Fruit fly (Drosophila melanogaster) whole organism, embryonic: ENCODE measurements around the gene CG12239.

Experiments
- Atf-2 ChIP-seq: fragments of 200-800 bp; sonication (Bioruptor generic); optimal IDR thresholded peaks from 2 replicates; lab custom pipeline; 2016; ENCODE audit warnings: missing biosample characterization, missing genetic modification characterization
- Bteb2 ChIP-seq: fragments of 200-800 bp; sonication (Bioruptor generic); optimal IDR thresholded peaks from 2 replicates; lab custom pipeline; 2016; ENCODE audit warnings: missing biosample characterization, missing genetic modification characterization
- CG10321 ChIP-seq: fragments of 200-800 bp; sonication (Bioruptor generic); IDR thresholded peaks from 2 replicates; pipeline ENCODE4 v1.3.6; 2022; ENCODE audit warnings: missing biosample characterization, missing genetic modification characterization
- CG11093 ChIP-seq: fragments of 200-800 bp; sonication (Bioruptor generic); IDR thresholded peaks from 3 replicates; pipeline ENCODE4 v1.3.6; 2022; ENCODE audit warnings: missing biosample characterization, missing genetic modification characterization
- CG13287 ChIP-seq: fragments of 200-800 bp; sonication (Bioruptor generic); IDR thresholded peaks from 2 replicates; pipeline ENCODE4 v1.3.6; 2022; ENCODE audit warnings: missing biosample characterization, missing genetic modification characterization; ENCODE audit not compliant: partially characterized antibody
- CG13775 ChIP-seq: fragments of 200-800 bp; sonication (Bioruptor generic); optimal IDR thresholded peaks from 3 replicates; lab custom pipeline; 2017; ENCODE audit warnings: missing biosample characterization, mild to moderate bottlenecking, missing genetic modification characterization
- CG16863 ChIP-seq: fragments of 200-800 bp; sonication (Bioruptor generic); optimal IDR thresholded peaks from 3 replicates; lab custom pipeline; 2016; ENCODE audit warnings: missing biosample characterization, missing genetic modification characterization
- CG17328 ChIP-seq: fragments of 200-800 bp; sonication (Bioruptor generic); IDR thresholded peaks from 2 replicates; pipeline ENCODE4 v1.3.6; 2022; ENCODE audit warnings: missing biosample characterization, missing genetic modification characterization
- CG18011 ChIP-seq: fragments of 200-800 bp; sonication (Bioruptor generic); optimal IDR thresholded peaks from 2 replicates; lab custom pipeline; 2017; ENCODE audit warnings: missing biosample characterization, missing genetic modification characterization, mild to moderate bottlenecking, moderate library complexity, missing genotype
- CG30431 ChIP-seq: fragments of 200-800 bp; sonication (Bioruptor generic); optimal IDR thresholded peaks from 2 replicates; lab custom pipeline; 2017; ENCODE audit warnings: missing biosample characterization, missing genetic modification characterization
- CG31365 ChIP-seq: fragments of 200-800 bp; sonication (Bioruptor generic); optimal IDR thresholded peaks from 2 replicates; lab custom pipeline; 2018; ENCODE audit warnings: missing biosample characterization, mild to moderate bottlenecking, missing genetic modification characterization
- CG34376 ChIP-seq: fragments of 200-800 bp; sonication (Bioruptor generic); optimal IDR thresholded peaks from 2 replicates; lab custom pipeline; 2018; ENCODE audit warnings: missing biosample characterization, mild to moderate bottlenecking, missing genetic modification characterization
- CG8281 ChIP-seq: fragments of 200-800 bp; sonication (Bioruptor generic); optimal IDR thresholded peaks from 2 replicates; lab custom pipeline; 2018; ENCODE audit warnings: missing biosample characterization, mild to moderate bottlenecking, missing genetic modification characterization, moderate library complexity
- CG8359 ChIP-seq: fragments of 200-800 bp; sonication (Bioruptor generic); optimal IDR thresholded peaks from 2 replicates; lab custom pipeline; 2017; ENCODE audit warnings: missing biosample characterization, mild to moderate bottlenecking, missing genetic modification characterization, borderline replicate concordance
- CG8944 ChIP-seq: fragments of 200-800 bp; sonication (Bioruptor generic); optimal IDR thresholded peaks from 3 replicates; lab custom pipeline; 2016; ENCODE audit warnings: missing biosample characterization, missing genetic modification characterization
- CG9215 ChIP-seq: fragments of 200-800 bp; sonication (Bioruptor generic); IDR thresholded peaks from 2 replicates; pipeline ENCODE4 v1.3.6; 2022; ENCODE audit warnings: missing biosample characterization, missing genetic modification characterization
- CG9797 ChIP-seq: fragments of 200-800 bp; sonication (Bioruptor generic); optimal IDR thresholded peaks from 3 replicates; lab custom pipeline; 2018; ENCODE audit warnings: missing biosample characterization, mild to moderate bottlenecking, missing genetic modification characterization
- D ChIP-seq, 2 experiments: fragments of 200-800 bp in 1 of 2; fragments of >200 bp in 1 of 2; sonication (Bioruptor generic) in 1 of 2; optimal IDR thresholded peaks; 2 replicates in 1 of 2; 3 replicates in 1 of 2; lab custom pipeline; 2017; ENCODE audit warnings: mild to moderate bottlenecking in 1 of 2, missing biosample characterization in 1 of 2, missing genetic modification characterization in 1 of 2, missing genetic modification reagents in 1 of 2
- D19B ChIP-seq: fragments of 200-800 bp; sonication (Bioruptor generic); optimal IDR thresholded peaks from 2 replicates; lab custom pipeline; 2017; ENCODE audit warnings: missing biosample characterization, mild to moderate bottlenecking, missing genetic modification characterization
- Dek ChIP-seq: fragments of 200-800 bp; sonication (Bioruptor generic); optimal IDR thresholded peaks from 3 replicates; lab custom pipeline; 2019; ENCODE audit warnings: missing biosample characterization, mild to moderate bottlenecking, missing genetic modification characterization, moderate library complexity
- Doc2 ChIP-seq: fragments of 200-800 bp; sonication (Bioruptor generic); IDR thresholded peaks from 2 replicates; pipeline ENCODE4 v1.3.6; 2022; ENCODE audit warnings: missing biosample characterization, missing genetic modification characterization
- Dref ChIP-seq: fragments of 200-800 bp; sonication (Bioruptor generic); IDR thresholded peaks from 2 replicates; pipeline ENCODE4 v1.3.6; 2022; ENCODE audit warnings: missing biosample characterization, missing genetic modification characterization
- E2f2 ChIP-seq: fragments of 200-800 bp; sonication (Bioruptor generic); IDR thresholded peaks from 2 replicates; pipeline ENCODE4 v1.3.6; 2022; ENCODE audit warnings: missing biosample characterization, missing genetic modification characterization
- Elba2 ChIP-seq: fragments of 200-800 bp; sonication (Bioruptor generic); optimal IDR thresholded peaks from 3 replicates; lab custom pipeline; 2016; ENCODE audit warnings: missing biosample characterization, missing genetic modification characterization
- Fer1 ChIP-seq: fragments of 200-800 bp; sonication (Bioruptor generic); optimal IDR thresholded peaks from 2 replicates; lab custom pipeline; 2017; ENCODE audit warnings: missing biosample characterization, mild to moderate bottlenecking, missing genetic modification characterization
- NFAT ChIP-seq: fragments of 200-800 bp; sonication (Bioruptor generic); IDR thresholded peaks from 2 replicates; pipeline ENCODE4 v1.3.6; 2022; ENCODE audit warnings: missing biosample characterization, missing genetic modification characterization
- Trl ChIP-seq, 3 experiments: fragments of >200 bp in 2 of 3; fragments of 200-800 bp in 1 of 3; sonication (Bioruptor generic) in 1 of 3; optimal IDR thresholded peaks; 2 replicates in 1 of 3; 3 replicates in 2 of 3; lab custom pipeline; 2016 to 2017; ENCODE audit warnings: missing biosample characterization in 1 of 3, missing genetic modification characterization in 1 of 3
- bab2 ChIP-seq: fragments of 200-800 bp; sonication (Bioruptor generic); optimal IDR thresholded peaks from 2 replicates; lab custom pipeline; 2016; ENCODE audit warnings: missing biosample characterization, missing genetic modification characterization
- bowl ChIP-seq: fragments of 200-800 bp; sonication (Bioruptor generic); IDR thresholded peaks from 2 replicates; pipeline ENCODE4 v1.3.6; 2022; ENCODE audit warnings: missing biosample characterization, missing genetic modification characterization
- bsh ChIP-seq, 2 experiments: fragments of 200-800 bp; sonication (Bioruptor generic); optimal IDR thresholded peaks; 2 replicates each; lab custom pipeline; 2017 to 2018; ENCODE audit warnings: mild to moderate bottlenecking in 2 of 2, missing biosample characterization in 2 of 2, missing genetic modification characterization in 2 of 2, moderate library complexity in 1 of 2
- chif ChIP-seq, 2 experiments: fragments of 200-800 bp; sonication (Bioruptor generic); optimal IDR thresholded peaks; 3 replicates each; lab custom pipeline; 2016; ENCODE audit warnings: missing biosample characterization in 2 of 2, missing genetic modification characterization in 2 of 2
- danr ChIP-seq: fragments of 200-800 bp; sonication (Bioruptor generic); IDR thresholded peaks from 2 replicates; pipeline ENCODE4 v1.3.6; 2022; ENCODE audit warnings: missing biosample characterization, missing genetic modification characterization
- inv ChIP-seq: fragments of 200-800 bp; sonication (Bioruptor generic); IDR thresholded peaks from 2 replicates; pipeline ENCODE4 v1.3.6; 2022; ENCODE audit warnings: missing biosample characterization, missing genetic modification characterization; ENCODE audit not compliant: partially characterized antibody
- maf-S ChIP-seq: fragments of 200-800 bp; sonication (Bioruptor generic); optimal IDR thresholded peaks from 2 replicates; lab custom pipeline; 2016; ENCODE audit warnings: missing biosample characterization, missing genetic modification characterization
- pho ChIP-seq: fragments of 200-800 bp; sonication (Bioruptor generic); optimal IDR thresholded peaks from 2 replicates; lab custom pipeline; 2016; ENCODE audit warnings: missing biosample characterization, missing genetic modification characterization
- psq ChIP-seq: fragments of 200-800 bp; sonication (Bioruptor generic); optimal IDR thresholded peaks from 2 replicates; lab custom pipeline; 2017; ENCODE audit warnings: missing biosample characterization, missing genetic modification characterization
- pum ChIP-seq: fragments of 200-800 bp; sonication (Bioruptor generic); optimal IDR thresholded peaks from 2 replicates; lab custom pipeline; 2016; ENCODE audit warnings: missing biosample characterization, missing genetic modification characterization
- salm ChIP-seq: fragments of 200-800 bp; sonication (Bioruptor generic); optimal IDR thresholded peaks from 2 replicates; lab custom pipeline; 2018; ENCODE audit warnings: missing biosample characterization, mild to moderate bottlenecking, missing genetic modification characterization
- scrt ChIP-seq: fragments of 200-800 bp; sonication (Bioruptor generic); optimal IDR thresholded peaks from 2 replicates; lab custom pipeline; 2018; ENCODE audit warnings: missing biosample characterization, mild to moderate bottlenecking, missing genetic modification characterization, moderate library complexity
- sima ChIP-seq: fragments of 200-800 bp; sonication (Bioruptor generic); optimal IDR thresholded peaks from 2 replicates; lab custom pipeline; 2016; ENCODE audit warnings: missing biosample characterization, missing genetic modification characterization
- sisA ChIP-seq: fragments of 200-800 bp; sonication (Bioruptor generic); IDR thresholded peaks from 2 replicates; pipeline ENCODE4 v1.3.6; 2022; ENCODE audit warnings: missing biosample characterization, missing genetic modification characterization
- slou ChIP-seq: fragments of 200-800 bp; sonication (Bioruptor generic); optimal IDR thresholded peaks from 3 replicates; lab custom pipeline; 2016; ENCODE audit warnings: missing biosample characterization, missing genetic modification characterization
- sna ChIP-seq: fragments of 200-800 bp; sonication (Bioruptor generic); IDR thresholded peaks from 2 replicates; pipeline ENCODE4 v1.3.6; 2022; ENCODE audit warnings: missing biosample characterization, missing genetic modification characterization; ENCODE audit not compliant: partially characterized antibody
- tgo ChIP-seq: fragments of 200-800 bp; sonication (Bioruptor generic); IDR thresholded peaks from 3 replicates; pipeline ENCODE4 v1.3.6; 2022; ENCODE audit warnings: missing biosample characterization, missing genetic modification characterization
- twi ChIP-seq: fragments of 200-800 bp; optimal IDR thresholded peaks from 2 replicates; lab custom pipeline; 2019; ENCODE audit warnings: missing biosample characterization, mild to moderate bottlenecking, missing genetic modification characterization, moderate library complexity
- wdn ChIP-seq: fragments of 200-800 bp; sonication (Bioruptor generic); IDR thresholded peaks from 2 replicates; pipeline ENCODE4 v1.3.6; 2022; ENCODE audit warnings: missing biosample characterization, missing genetic modification characterization
- wek ChIP-seq: fragments of 200-800 bp; sonication (Bioruptor generic); optimal IDR thresholded peaks from 3 replicates; lab custom pipeline; 2018; ENCODE audit warnings: missing biosample characterization, mild to moderate bottlenecking, missing genetic modification characterization, moderate library complexity

Gene CG12239

dm6 chrX:5745840-5746815 lies 45.8 kb upstream of the CG12239 start (continued):
- TF ChIP-seq Doc2 (no peak), wek (GFP tag; lab: Kevin White, UChicago) (peak; percentile 40), CG9797 (GFP tag; lab: Kevin White, UChicago) (no peak), CG11093 (GFP tag; lab: Robert Waterston, UW) (peak; percentile 67; the same call in 2 of the 3 replicates), CG10321 (GFP tag; lab: Robert Waterston, UW) (peak; percentile 56; the same call in 1 of the 2 replicates), Fer1 (GFP tag; lab: Kevin White, UChicago) (peak; percentile 75), CG8944 (GFP tag; lab: Kevin White, UChicago) (peak; percentile 53), CG9215 (GFP tag; lab: Robert Waterston, UW) (peak; percentile 70), wdn (GFP tag; lab: Robert Waterston, UW) (peak; percentile 70), twi (tag; lab: Kevin White, UChicago) (peak; percentile 37), CG8281 (peak; percentile 25), pum (GFP tag; lab: Kevin White, UChicago) (peak; percentile 48), CG17328 (GFP tag; lab: Robert Waterston, UW) (peak; percentile 84), Dref (GFP tag; lab: Robert Waterston, UW) (peak; percentile 75), tgo (GFP tag; lab: Robert Waterston, UW) (peak; percentile 80), inv (no peak), CG16863 (GFP tag; lab: Kevin White, UChicago) (peak; percentile 22), psq (GFP tag; lab: Kevin White, UChicago) (no peak), bab2 (peak; percentile 24), NFAT (GFP tag; lab: Robert Waterston, UW) (peak; percentile 83), Atf-2 (GFP tag; lab: Kevin White, UChicago) (peak; percentile 42), CG13287 (no peak), maf-S (GFP tag; lab: Kevin White, UChicago) (peak; percentile 15), Elba2 (GFP tag; lab: Kevin White, UChicago) (no peak), CG30431 (GFP tag; lab: Kevin White, UChicago) (peak; percentile 67), sima (GFP tag; lab: Kevin White, UChicago) (no peak), E2f2 (GFP tag; lab: Robert Waterston, UW) (peak; percentile 85), CG13775 (GFP tag; lab: Kevin White, UChicago) (peak; percentile 64), D19B (GFP tag; lab: Kevin White, UChicago) (peak; percentile 58), sisA (GFP tag; lab: Robert Waterston, UW) (peak; percentile 77), Dek (peak; percentile 55), Bteb2 (GFP tag; lab: Kevin White, UChicago) (peak; percentile 55), bowl (peak; percentile 54; the same call in 1 of the 2 replicates), CG18011 (GFP tag; lab: Kevin White, UChicago) (peak; percentile 35), scrt (GFP tag; lab: Kevin White, UChicago) (peak; percentile 58), CG8359 (GFP tag; lab: Kevin White, UChicago) (no peak), sna (GFP tag; lab: Robert Waterston, UW) (no peak), pho (peak; percentile 49), CG34376 (GFP tag; lab: Kevin White, UChicago) (peak; percentile 55), Trl (optimal IDR thresholded peaks at IDR 0.05; lab: Kevin White, UChicago) (no peak), Trl (GFP tag; optimal IDR thresholded peaks at IDR 0.05; lab: Kevin White, UChicago) (peak; percentile 25), danr (GFP tag; lab: Robert Waterston, UW) (peak; percentile 56; the same call in 1 of the 2 replicates), CG31365 (tag; lab: Kevin White, UChicago) (peak; percentile 21), chif (GFP tag; optimal IDR thresholded peaks at IDR 0.05; lab: Kevin White, UChicago) (peak in 1 of 2 experiments; percentile 53), slou (peak; percentile 50), D (optimal IDR thresholded peaks at IDR 0.05; lab: Kevin White, UChicago) (no peak), D (GFP tag; optimal IDR thresholded peaks at IDR 0.05; lab: Kevin White, UChicago) (peak; percentile 70), salm (tag; lab: Kevin White, UChicago) (peak; percentile 43), bsh (GFP tag; optimal IDR thresholded peaks at IDR 0.05; lab: Kevin White, UChicago) (peak; percentile 63 to 77)
